Fruit fly (Drosophila melanogaster) whole organism, wandering third instar larva: Measurements from ENCODE around the gene CG43156.

Experiments
- Abd-B ChIP-seq: fragments of >200 bp; optimal IDR thresholded peaks from 2 replicates; lab custom pipeline; 2017; ENCODE audit warnings: missing biosample characterization, missing genetic modification characterization
- CG32264 ChIP-seq: fragments of 200-800 bp; sonication (Bioruptor generic); optimal IDR thresholded peaks from 2 replicates; lab custom pipeline; 2016; ENCODE audit warnings: missing biosample characterization, missing genetic modification characterization
- CG9705 ChIP-seq: fragments of 200-800 bp; sonication (Bioruptor generic); optimal IDR thresholded peaks from 2 replicates; lab custom pipeline; 2018; ENCODE audit warnings: missing biosample characterization, mild to moderate bottlenecking, missing genetic modification characterization
- CrebA ChIP-seq: fragments of 200-800 bp; sonication (Bioruptor generic); optimal IDR thresholded peaks from 2 replicates; lab custom pipeline; 2016; ENCODE audit warnings: missing biosample characterization, mild to moderate bottlenecking, missing genetic modification characterization, borderline replicate concordance
- Dfd ChIP-seq: fragments of >200 bp; optimal IDR thresholded peaks from 2 replicates; lab custom pipeline; 2017; ENCODE audit warnings: missing biosample characterization, missing genetic modification characterization
- Dif ChIP-seq: fragments of 200-275, 200-300 bp; sonication (Bioruptor generic); optimal IDR thresholded peaks from 2 replicates; lab custom pipeline; 2018; ENCODE audit warnings: missing biosample characterization, missing genetic modification characterization; ENCODE audit not compliant: partially characterized antibody
- GATAd ChIP-seq: sonication (Bioruptor generic); optimal IDR thresholded peaks from 2 replicates; lab custom pipeline; 2016; ENCODE audit warnings: missing biosample characterization, missing genetic modification characterization
- HLH106 ChIP-seq: fragments of 200-800 bp; optimal IDR thresholded peaks from 3 replicates; lab custom pipeline; 2019; ENCODE audit warnings: missing biosample characterization, mild to moderate bottlenecking, missing genetic modification characterization, moderate library complexity
- Hnf4 ChIP-seq: fragments of 200-800 bp; sonication (Bioruptor generic); optimal IDR thresholded peaks from 2 replicates; lab custom pipeline; 2016; ENCODE audit warnings: missing biosample characterization, mild to moderate bottlenecking, missing genetic modification characterization
- Hr78 ChIP-seq: fragments of >200 bp; optimal IDR thresholded peaks from 2 replicates; lab custom pipeline; 2017; ENCODE audit warnings: missing biosample characterization, missing genetic modification characterization
- Hr83 ChIP-seq: fragments of 200-300 bp; sonication (Bioruptor generic); optimal IDR thresholded peaks from 2 replicates; lab custom pipeline; 2016; ENCODE audit warnings: missing biosample characterization, mild to moderate bottlenecking, missing genetic modification characterization, moderate library complexity; ENCODE audit not compliant: poor library complexity, severe bottlenecking
- Jra ChIP-seq: sonication (Bioruptor generic); optimal IDR thresholded peaks from 2 replicates; lab custom pipeline; 2016; ENCODE audit warnings: missing biosample characterization, missing genetic modification characterization
- Mio ChIP-seq: sonication (Bioruptor generic); optimal IDR thresholded peaks from 2 replicates; lab custom pipeline; 2016; ENCODE audit warnings: missing biosample characterization, missing genetic modification characterization
- Myc ChIP-seq: fragments of >200 bp; optimal IDR thresholded peaks from 2 replicates; lab custom pipeline; 2017
- N ChIP-seq: fragments of >200 bp; optimal IDR thresholded peaks from 2 replicates; lab custom pipeline; 2018; ENCODE audit warnings: missing biosample characterization, missing external identifiers, missing genetic modification characterization
- OdsH ChIP-seq: fragments of 200-800 bp; sonication (Bioruptor generic); optimal IDR thresholded peaks from 2 replicates; lab custom pipeline; 2016; ENCODE audit warnings: missing biosample characterization, mild to moderate bottlenecking, missing genetic modification characterization
- Rel ChIP-seq, 2 experiments: fragments of 200-800 bp; sonication (Bioruptor generic) in 1 of 2; optimal IDR thresholded peaks; 2 replicates in 1 of 2; 3 replicates in 1 of 2; lab custom pipeline; 2016 to 2019; ENCODE audit warnings: mild to moderate bottlenecking in 2 of 2, missing biosample characterization in 2 of 2, missing genetic modification characterization in 2 of 2, moderate library complexity in 1 of 2
- Sp1 ChIP-seq: fragments of 200-800 bp; sonication (Bioruptor generic); optimal IDR thresholded peaks from 3 replicates; lab custom pipeline; 2019; ENCODE audit warnings: missing biosample characterization, mild to moderate bottlenecking, missing genetic modification characterization, moderate library complexity
- Vsx2 ChIP-seq: fragments of 200-300, 225-300 bp; sonication (Bioruptor generic); optimal IDR thresholded peaks from 2 replicates; lab custom pipeline; 2018; ENCODE audit warnings: missing biosample characterization, missing genetic modification characterization; ENCODE audit not compliant: partially characterized antibody
- dl ChIP-seq, 2 experiments: fragments of 175-275, 200-275 bp in 1 of 2; fragments of 200-275 bp in 1 of 2; sonication (Bioruptor generic); optimal IDR thresholded peaks; lab custom pipeline; 2018; ENCODE audit warnings: mild to moderate bottlenecking in 2 of 2, missing biosample characterization in 2 of 2, missing genetic modification characterization in 2 of 2, moderate library complexity in 2 of 2; ENCODE audit not compliant: partially characterized antibody in 2 of 2, insufficient read depth in 1 of 2
- dmrt93B ChIP-seq: fragments of 200-800 bp; sonication (Bioruptor generic); optimal IDR thresholded peaks from 2 replicates; lab custom pipeline; 2018; ENCODE audit warnings: missing biosample characterization, mild to moderate bottlenecking, missing genetic modification characterization
- dsf ChIP-seq: sonication (Bioruptor generic); optimal IDR thresholded peaks from 2 replicates; lab custom pipeline; 2016; ENCODE audit warnings: missing biosample characterization, missing genetic modification characterization, borderline replicate concordance
- foxo ChIP-seq, 2 experiments: fragments of 200-800 bp; sonication (Bioruptor generic); optimal IDR thresholded peaks; 2 replicates in 1 of 2; 3 replicates in 1 of 2; lab custom pipeline; 2016 to 2017; ENCODE audit warnings: missing biosample characterization in 2 of 2, missing genetic modification characterization in 2 of 2
- fru ChIP-seq: fragments of 200-800 bp; sonication (Bioruptor generic); optimal IDR thresholded peaks from 3 replicates; lab custom pipeline; 2016; ENCODE audit warnings: missing biosample characterization, mild to moderate bottlenecking, missing genetic modification characterization
- h ChIP-seq: fragments of 200-800 bp; sonication (Bioruptor generic); optimal IDR thresholded peaks from 3 replicates; lab custom pipeline; 2016; ENCODE audit warnings: missing biosample characterization, mild to moderate bottlenecking, missing genetic modification characterization
- jim ChIP-seq: fragments of 175-275, 200-325 bp; sonication (Bioruptor generic); optimal IDR thresholded peaks from 2 replicates; lab custom pipeline; 2016; ENCODE audit warnings: missing biosample characterization, mild to moderate bottlenecking, missing genetic modification characterization
- lola ChIP-seq: fragments of >200 bp; optimal IDR thresholded peaks from 2 replicates; lab custom pipeline; 2017; ENCODE audit warnings: missing biosample characterization, missing genetic modification characterization
- pan ChIP-seq: fragments of >200 bp; optimal IDR thresholded peaks from 2 replicates; lab custom pipeline; 2017
- psq ChIP-seq: fragments of 200-800 bp; sonication (Bioruptor generic); optimal IDR thresholded peaks from 3 replicates; lab custom pipeline; 2017; ENCODE audit warnings: missing biosample characterization, mild to moderate bottlenecking, missing genetic modification characterization, moderate library complexity
- rgr ChIP-seq: fragments of 200-800 bp; sonication (Bioruptor generic); optimal IDR thresholded peaks from 3 replicates; lab custom pipeline; 2016; ENCODE audit warnings: missing biosample characterization, mild to moderate bottlenecking, missing genetic modification characterization
- sage ChIP-seq: fragments of 200-800 bp; sonication (Bioruptor generic); optimal IDR thresholded peaks from 2 replicates; lab custom pipeline; 2016; ENCODE audit warnings: missing biosample characterization, mild to moderate bottlenecking, missing genetic modification characterization
- sv ChIP-seq: fragments of 200-800 bp; sonication (Bioruptor generic); optimal IDR thresholded peaks from 3 replicates; lab custom pipeline; 2016; ENCODE audit warnings: missing biosample characterization, missing genetic modification characterization
- tai ChIP-seq: sonication (Bioruptor generic); optimal IDR thresholded peaks from 2 replicates; lab custom pipeline; 2016; ENCODE audit warnings: missing biosample characterization, missing genetic modification characterization
- usp ChIP-seq: fragments of >200 bp; optimal IDR thresholded peaks from 2 replicates; lab custom pipeline; 2017; ENCODE audit warnings: missing biosample characterization, missing genetic modification characterization
- woc ChIP-seq: sonication (Bioruptor generic); optimal IDR thresholded peaks from 2 replicates; lab custom pipeline; 2016; ENCODE audit warnings: missing biosample characterization, mild to moderate bottlenecking, missing genetic modification characterization

CG43156 gene

DNA sequence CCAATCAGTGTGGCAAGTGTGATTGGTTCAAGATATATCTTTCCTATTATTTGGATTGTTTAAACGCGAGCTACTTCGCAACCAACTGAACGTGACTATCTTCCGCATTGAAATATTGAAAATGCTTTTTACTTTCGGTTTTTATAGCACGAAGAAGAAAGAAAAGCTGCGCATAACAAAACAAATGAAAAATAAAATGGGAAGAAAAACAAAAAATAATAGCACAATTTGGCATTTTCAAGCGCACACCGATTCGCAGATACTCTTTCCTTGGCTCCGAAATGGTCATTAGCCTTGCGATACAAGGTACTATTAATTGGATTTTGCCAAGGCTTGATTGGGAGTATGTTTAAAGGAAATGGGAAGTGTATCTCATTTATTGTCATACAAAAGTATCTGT lies 17.9 kb upstream of the CG43156 start, which contains the start of gene Sclp:
Gene Sclp (minus strand): TSS at position 101 of the 400 bp plus-strand sequence.
- TF ChIP-seq Sp1 (GFP tag; lab: Kevin White, UChicago) (peak; percentile 10), HLH106 (tag; lab: Kevin White, UChicago) (peak; percentile 34), Hnf4 (GFP tag; lab: Kevin White, UChicago) (no peak), Rel (GFP tag; optimal IDR thresholded peaks at IDR 0.05; lab: Kevin White, UChicago) (no peak), Rel (tag; optimal IDR thresholded peaks at IDR 0.05; lab: Kevin White, UChicago) (peak; percentile 1), GATAd (no peak), dl (GFP tag; optimal IDR thresholded peaks at IDR 0.05; lab: Kevin White, UChicago; ENCODE audit: insufficient read depth in 1 of 2, partially characterized antibody in 2 of 2) (no peak), dmrt93B (no peak), Hr78 (GFP tag; lab: Kevin White, UChicago) (no peak), Vsx2 (no peak), CrebA (GFP tag; lab: Kevin White, UChicago) (no peak)
- TF ChIP-seq, all 38 proteins: peak for 3

DNA sequence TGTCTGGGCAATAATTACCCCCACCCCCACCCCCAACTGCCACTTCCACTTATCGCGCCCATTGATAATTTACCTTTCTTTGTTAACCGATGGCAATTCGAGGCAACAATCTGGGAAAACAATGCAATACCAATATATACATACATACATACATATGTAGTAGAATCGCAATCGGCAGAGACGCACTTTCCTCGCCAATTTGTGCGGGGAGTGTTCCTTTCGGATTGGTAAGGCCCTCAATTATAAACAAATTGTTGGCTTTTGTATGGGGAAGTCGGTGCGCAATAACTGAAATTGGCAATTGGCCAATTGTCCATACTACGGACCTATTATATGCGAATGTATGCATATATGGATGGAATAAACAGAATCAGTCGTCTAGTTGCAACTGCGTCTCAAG lies 17.0 kb upstream of the CG43156 start:
- TF ChIP-seq Rel (GFP tag; optimal IDR thresholded peaks at IDR 0.05; lab: Kevin White, UChicago) (no peak), Rel (tag; optimal IDR thresholded peaks at IDR 0.05; lab: Kevin White, UChicago) (peak; percentile 25), rgr (GFP tag; lab: Kevin White, UChicago) (no peak), N (GFP tag; lab: Kevin White, UChicago) (no peak), dsf (GFP tag; lab: Kevin White, UChicago) (no peak)

DNA sequence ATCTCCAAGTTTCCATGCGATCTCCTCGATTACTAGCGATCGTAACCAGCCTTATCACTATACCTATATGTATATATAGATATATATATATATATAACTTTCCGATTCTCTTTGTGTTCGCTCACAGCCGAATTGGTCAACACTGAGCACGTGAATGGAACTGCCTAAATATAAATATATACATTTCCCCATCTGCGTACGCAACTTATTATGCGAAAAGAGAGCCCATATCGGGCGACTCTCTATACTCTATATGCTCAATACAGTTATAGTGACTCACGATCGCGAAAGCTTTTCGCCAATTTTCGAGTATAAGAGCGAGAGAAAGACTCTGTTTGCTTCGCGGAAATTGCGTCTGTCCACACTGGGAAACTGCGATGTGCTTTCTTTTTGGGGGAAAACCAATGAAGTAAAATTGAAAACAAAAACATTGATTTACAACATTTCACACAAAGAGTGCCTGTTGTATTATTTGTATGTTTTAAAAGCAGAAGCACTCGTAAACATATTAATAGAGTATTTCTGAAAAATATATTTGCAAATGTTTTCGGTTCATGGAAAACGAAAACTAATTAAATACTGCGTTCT lies 16.1 kb upstream of the CG43156 start:
- TF ChIP-seq tai (GFP tag; lab: Kevin White, UChicago), result no peak
- TF ChIP-seq Hnf4 (GFP tag; lab: Kevin White, UChicago), result peak; percentile 2
- TF ChIP-seq CG32264 (GFP tag; lab: Kevin White, UChicago), result no peak
- TF ChIP-seq Myc (lab: Kevin White, UChicago), result no peak
- TF ChIP-seq OdsH (GFP tag; lab: Kevin White, UChicago), result no peak
- TF ChIP-seq CrebA (GFP tag; lab: Kevin White, UChicago), result no peak
- TF ChIP-seq woc (GFP tag; lab: Kevin White, UChicago), result no peak
- no peak for TF ChIP-seq HLH106 (tag; lab: Kevin White, UChicago)
- no peak for TF ChIP-seq foxo (GFP tag; optimal IDR thresholded peaks at IDR 0.05; lab: Kevin White, UChicago)
- peak; percentile 17 for TF ChIP-seq sage (GFP tag; lab: Kevin White, UChicago)
- no peak for TF ChIP-seq Rel (GFP tag; optimal IDR thresholded peaks at IDR 0.05; lab: Kevin White, UChicago)
- peak; percentile 94 for TF ChIP-seq Rel (tag; optimal IDR thresholded peaks at IDR 0.05; lab: Kevin White, UChicago)
- TF ChIP-seq Dif (GFP tag; lab: Kevin White, UChicago), result no peak
- no peak for TF ChIP-seq lola
- no peak for TF ChIP-seq jim (GFP tag; lab: Kevin White, UChicago)
- TF ChIP-seq Jra (GFP tag; lab: Kevin White, UChicago), result no peak
- no peak for TF ChIP-seq Hr83 (GFP tag; lab: Kevin White, UChicago)
- TF ChIP-seq N (GFP tag; lab: Kevin White, UChicago), result no peak
- TF ChIP-seq Dfd (GFP tag; lab: Kevin White, UChicago), result no peak
- TF ChIP-seq Hr78 (GFP tag; lab: Kevin White, UChicago), result no peak
- no peak for TF ChIP-seq Abd-B
- TF ChIP-seq fru (GFP tag; lab: Kevin White, UChicago), result no peak
- no peak for TF ChIP-seq GATAd
- TF ChIP-seq dsf (GFP tag; lab: Kevin White, UChicago), result no peak

DNA sequence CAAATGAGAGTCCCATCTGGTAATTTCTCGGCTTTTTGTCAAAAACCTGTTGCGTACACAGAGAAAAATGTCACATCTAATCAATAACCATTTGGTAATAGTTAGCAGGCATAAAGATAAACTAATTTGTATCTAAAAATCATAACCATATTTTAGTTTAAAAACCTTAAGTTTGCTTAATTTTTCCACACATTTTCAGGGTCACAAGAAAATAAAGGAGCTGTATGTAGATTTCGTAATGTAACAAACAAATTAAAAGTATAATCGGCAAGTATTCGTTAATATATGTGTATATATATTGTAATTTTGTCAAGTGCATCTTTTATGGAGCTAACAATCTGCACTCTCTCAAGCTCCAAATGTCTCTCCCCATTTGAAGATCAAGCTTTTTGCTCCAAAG lies 14.3 kb upstream of the CG43156 start:
- TF ChIP-seq HLH106 (tag; lab: Kevin White, UChicago) (peak; percentile 92), Sp1 (GFP tag; lab: Kevin White, UChicago) (peak; percentile 93), fru (GFP tag; lab: Kevin White, UChicago) (peak; percentile 85), dmrt93B (peak; percentile 72), Dfd (GFP tag; lab: Kevin White, UChicago) (no peak), CrebA (GFP tag; lab: Kevin White, UChicago) (peak; percentile 42), Hr83 (GFP tag; lab: Kevin White, UChicago) (no peak), Myc (lab: Kevin White, UChicago) (no peak), CG32264 (GFP tag; lab: Kevin White, UChicago) (peak; percentile 0), dsf (GFP tag; lab: Kevin White, UChicago) (no peak), sv (GFP tag; lab: Kevin White, UChicago) (peak; percentile 72), Jra (GFP tag; lab: Kevin White, UChicago) (peak; percentile 24), jim (GFP tag; lab: Kevin White, UChicago) (no peak), Dif (GFP tag; lab: Kevin White, UChicago) (no peak), pan (lab: Kevin White, UChicago) (no peak), GATAd (no peak), Abd-B (no peak), usp (GFP tag; lab: Kevin White, UChicago) (no peak), lola (no peak), Hr78 (GFP tag; lab: Kevin White, UChicago) (no peak), CG9705 (GFP tag; lab: Kevin White, UChicago) (peak; percentile 83), Mio (no peak), Hnf4 (GFP tag; lab: Kevin White, UChicago) (peak; percentile 77), rgr (GFP tag; lab: Kevin White, UChicago) (peak; percentile 81), sage (GFP tag; lab: Kevin White, UChicago) (no peak), dl (GFP tag; optimal IDR thresholded peaks at IDR 0.05; lab: Kevin White, UChicago; ENCODE audit: insufficient read depth in 1 of 2, partially characterized antibody in 2 of 2) (no peak), h (GFP tag; lab: Kevin White, UChicago) (peak; percentile 85), psq (GFP tag; lab: Kevin White, UChicago) (peak; percentile 72), OdsH (GFP tag; lab: Kevin White, UChicago) (peak; percentile 87), tai (GFP tag; lab: Kevin White, UChicago) (no peak), Vsx2 (no peak), Rel (GFP tag; optimal IDR thresholded peaks at IDR 0.05; lab: Kevin White, UChicago) (no peak), Rel (tag; optimal IDR thresholded peaks at IDR 0.05; lab: Kevin White, UChicago) (peak; percentile 69)
